Fruit fly (Drosophila melanogaster) ovary, adult (tissue): ENCODE results near the gene Hex-t2.

Experiments used
- CG17801 ChIP-seq: fragments of 200-800 bp; optimal IDR thresholded peaks from 2 replicates; lab custom pipeline; 2019; ENCODE audit warnings: missing biosample characterization, mild to moderate bottlenecking, missing genetic modification characterization, moderate library complexity; ENCODE audit not compliant: partially characterized antibody

Gene Hex-t2

dm6 chr3R:26450371-26450770 is at the start of gene Hex-t2:
Gene Hex-t2, plus strand, starts transcription at chr3R:26450671.
- TF ChIP-seq CG17801 (GFP tag; lab: Kevin White, UChicago): no peak

- TF ChIP-seq CG17801 (GFP tag; lab: Kevin White, UChicago): no peak
Measured at dm6 chr3R:26403556-26403955, 46.9 kb upstream of the Hex-t2 start, which contains the start of gene ppk15. Gene ppk15, minus strand, starts transcription at chr3R:26403656.

- TF ChIP-seq CG17801 (GFP tag; lab: Kevin White, UChicago): peak; percentile 6
Measured at dm6 chr3R:26409780-26410179, 40.7 kb upstream of the Hex-t2 start.

dm6 chr3R:26413788-26414187 is 36.7 kb upstream of the Hex-t2 start, which contains the start of gene Ald2:
Gene Ald2, plus strand, starts transcription at chr3R:26414088.
- TF ChIP-seq CG17801 (GFP tag; lab: Kevin White, UChicago): no peak

dm6 chr3R:26425005-26425404 is 25.5 kb upstream of the Hex-t2 start, which contains the start of gene CG6503:
Gene CG6503, minus strand, starts transcription at chr3R:26425105.
- TF ChIP-seq CG17801 (GFP tag; lab: Kevin White, UChicago): no peak

- TF ChIP-seq CG17801 (GFP tag; lab: Kevin White, UChicago): no peak
Measured at dm6 chr3R:26425681-26426080, 24.8 kb upstream of the Hex-t2 start, which contains the start of gene CG34291. Gene CG34291, minus strand, starts transcription at chr3R:26425781.

dm6 chr3R:26428220-26428619 is 22.3 kb upstream of the Hex-t2 start:
- TF ChIP-seq CG17801 (GFP tag; lab: Kevin White, UChicago): no peak

- no peak for TF ChIP-seq CG17801 (GFP tag; lab: Kevin White, UChicago)
Measured at dm6 chr3R:26429619-26430018, 20.9 kb upstream of the Hex-t2 start.

- TF ChIP-seq CG17801 (GFP tag; lab: Kevin White, UChicago): no peak
Measured at dm6 chr3R:26432526-26432925, 17.9 kb upstream of the Hex-t2 start.

- no peak for TF ChIP-seq CG17801 (GFP tag; lab: Kevin White, UChicago)
Measured at dm6 chr3R:26432978-26433377, 17.5 kb upstream of the Hex-t2 start.

dm6 chr3R:26433743-26434142 is 16.7 kb upstream of the Hex-t2 start:
- TF ChIP-seq CG17801 (GFP tag; lab: Kevin White, UChicago): no peak

dm6 chr3R:26436001-26436400 is 14.5 kb upstream of the Hex-t2 start:
- TF ChIP-seq CG17801 (GFP tag; lab: Kevin White, UChicago): no peak

- no peak for TF ChIP-seq CG17801 (GFP tag; lab: Kevin White, UChicago)
Measured at dm6 chr3R:26436540-26436939, 13.9 kb upstream of the Hex-t2 start.

dm6 chr3R:26440455-26441196 is 9.8 kb upstream of the Hex-t2 start, which contains the start of gene tx:
Gene tx, plus strand, starts transcription at chr3R:26440778.
- TF ChIP-seq CG17801 (GFP tag; lab: Kevin White, UChicago): no peak

- no peak for TF ChIP-seq CG17801 (GFP tag; lab: Kevin White, UChicago)
Measured at dm6 chr3R:26442609-26443180, 7.8 kb upstream of the Hex-t2 start.

- no peak for TF ChIP-seq CG17801 (GFP tag; lab: Kevin White, UChicago)
Measured at dm6 chr3R:26443343-26443742, 7.1 kb upstream of the Hex-t2 start.
